Worm (Caenorhabditis elegans) whole organism, mixed stage, embryonic: ENCODE measurements around the gene lact-6.

Experiments used
- blmp-1 ChIP-seq: fragments of 150-350 bp; optimal IDR thresholded peaks from 2 replicates; lab custom pipeline; 2014; ENCODE audit warnings: missing biosample characterization, missing genetic modification characterization
- ceh-43 ChIP-seq: fragments of 200-800 bp; sonication (Bioruptor generic); optimal IDR thresholded peaks from 2 replicates; lab custom pipeline; 2018; ENCODE audit warnings: mild to moderate bottlenecking, missing genetic modification characterization, moderate library complexity, missing compliant biosample characterization
- ceh-83 ChIP-seq: fragments of 200-800 bp; sonication (Bioruptor generic); optimal IDR thresholded peaks from 2 replicates; lab custom pipeline; 2018; ENCODE audit warnings: mild to moderate bottlenecking, missing genetic modification characterization, missing compliant biosample characterization

DNA sequence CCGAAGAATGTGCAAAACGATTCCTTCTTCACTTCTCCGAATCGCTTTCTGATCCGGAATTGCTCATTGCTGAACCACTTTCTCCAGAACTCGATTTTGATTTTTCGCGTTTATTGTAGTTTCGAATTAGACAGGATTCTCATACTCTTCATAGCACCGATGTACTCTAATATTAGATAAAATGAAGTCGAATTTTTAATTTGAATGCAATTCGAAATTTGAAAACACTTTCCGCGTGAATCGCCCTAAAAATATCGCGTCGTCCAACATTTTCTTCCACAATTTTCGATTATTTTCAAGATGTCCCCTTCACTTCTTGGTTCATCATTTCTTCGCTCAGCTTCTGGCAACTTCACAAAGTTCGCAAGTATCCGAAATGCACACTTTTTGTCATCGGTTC, 49.2 kb downstream of the lact-6 start, which contains the start of gene C30H6.8:
- TF ChIP-seq ceh-83: no peak
- TF ChIP-seq blmp-1 (tag; lab: Kevin White, UChicago): no peak
- no peak for TF ChIP-seq ceh-43 (GFP tag; lab: Kevin White, UChicago)
